Fruit fly (Drosophila melanogaster): ENCODE data around the gene plh.

plh gene

dm6 chr3R:5010153-5010552, 678 bp downstream of the plh start (continued):
- TF ChIP-seq CG6175 (GFP tag; IDR thresholded peaks at IDR 0.05): peak; percentile 69; the same call in 1 of the 3 replicates
- TF ChIP-seq zfh2 (GFP tag; optimal IDR thresholded peaks at IDR 0.05): peak; percentile 30
- TF ChIP-seq CG12236 (GFP tag; optimal IDR thresholded peaks at IDR 0.05): peak; percentile 85
- peak; percentile 84 for TF ChIP-seq CG18619 (GFP tag; optimal IDR thresholded peaks at IDR 0.05)
- peak; percentile 77 for TF ChIP-seq pho (GFP tag; optimal IDR thresholded peaks at IDR 0.05)
- TF ChIP-seq dmrt11E (tag; optimal IDR thresholded peaks at IDR 0.05): peak; percentile 89
- TF ChIP-seq CG9215 (GFP tag; IDR thresholded peaks at IDR 0.05): peak; percentile 71
- peak; percentile 88 for TF ChIP-seq CG12942 (GFP tag; optimal IDR thresholded peaks at IDR 0.05)
- TF ChIP-seq Dad (GFP tag; optimal IDR thresholded peaks at IDR 0.05): peak; percentile 82
- peak; percentile 60 for TF ChIP-seq CG7271 (tag; optimal IDR thresholded peaks at IDR 0.05)
- TF ChIP-seq CG6791 (GFP tag; IDR thresholded peaks at IDR 0.05; ENCODE audit: partially characterized antibody): no peak
- TF ChIP-seq gce (GFP tag; IDR thresholded peaks at IDR 0.05): peak; percentile 88
- TF ChIP-seq CG18764 (GFP tag; optimal IDR thresholded peaks at IDR 0.05): peak; percentile 93
- TF ChIP-seq gem (tag; optimal IDR thresholded peaks at IDR 0.05): peak; percentile 95
- peak; percentile 87 for TF ChIP-seq Fer3 (tag; optimal IDR thresholded peaks at IDR 0.05)
- peak; percentile 84 for TF ChIP-seq B-H1 (GFP tag; IDR thresholded peaks at IDR 0.05)
- TF ChIP-seq ro (GFP tag; IDR thresholded peaks at IDR 0.05): peak; percentile 81; the same call in 1 of the 2 replicates
- TF ChIP-seq CG11504 (tag; optimal IDR thresholded peaks at IDR 0.05): peak; percentile 94
- peak; percentile 84 for TF ChIP-seq Hmr (GFP tag; optimal IDR thresholded peaks at IDR 0.05)
- TF ChIP-seq gt (GFP tag; IDR thresholded peaks at IDR 0.05): peak; percentile 72
- peak; percentile 87 for TF ChIP-seq CG7372 (GFP tag; IDR thresholded peaks at IDR 0.05)
- TF ChIP-seq ac (GFP tag; optimal IDR thresholded peaks at IDR 0.05): no peak
- TF ChIP-seq psq (GFP tag; optimal IDR thresholded peaks at IDR 0.05): peak; percentile 81
- peak; percentile 87 for TF ChIP-seq jing (GFP tag; optimal IDR thresholded peaks at IDR 0.05)
- no peak for TF ChIP-seq CG42726 (GFP tag; IDR thresholded peaks at IDR 0.05; ENCODE audit: partially characterized antibody)
- TF ChIP-seq CG13287 (GFP tag; IDR thresholded peaks at IDR 0.05; ENCODE audit: partially characterized antibody): no peak
- TF ChIP-seq ara (GFP tag; IDR thresholded peaks at IDR 0.05): peak; percentile 95
- TF ChIP-seq CG15269 (tag; optimal IDR thresholded peaks at IDR 0.05): peak; percentile 93
- no peak for TF ChIP-seq Tbp (GFP tag; optimal IDR thresholded peaks at IDR 0.05)
- TF ChIP-seq Mad (GFP tag; optimal IDR thresholded peaks at IDR 0.05): peak; percentile 84
- TF ChIP-seq cato (GFP tag; optimal IDR thresholded peaks at IDR 0.05; ENCODE audit: borderline replicate concordance): peak; percentile 80
- peak; percentile 82 for TF ChIP-seq BtbVII (GFP tag; optimal IDR thresholded peaks at IDR 0.05)
- no peak for TF ChIP-seq ham (GFP tag; IDR thresholded peaks at IDR 0.05)
- TF ChIP-seq CG6765 (GFP tag; optimal IDR thresholded peaks at IDR 0.05): peak; percentile 75

- no peak for TF ChIP-seq CG4820 (GFP tag; optimal IDR thresholded peaks at IDR 0.05)
- TF ChIP-seq Bdp1 (GFP tag; optimal IDR thresholded peaks at IDR 0.05): no peak
- TF ChIP-seq CG7786 (GFP tag; optimal IDR thresholded peaks at IDR 0.05): no peak
- TF ChIP-seq corto (GFP tag; optimal IDR thresholded peaks at IDR 0.05): no peak
- no peak for TF ChIP-seq Hmx (GFP tag; optimal IDR thresholded peaks at IDR 0.05)
- TF ChIP-seq CG8089 (GFP tag; optimal IDR thresholded peaks at IDR 0.05): no peak
- TF ChIP-seq CG6813 (GFP tag; optimal IDR thresholded peaks at IDR 0.05): no peak
- TF ChIP-seq HLHmδ (GFP tag; optimal IDR thresholded peaks at IDR 0.05): no peak
- TF ChIP-seq CG12155 (GFP tag; optimal IDR thresholded peaks at IDR 0.05): no peak
- TF ChIP-seq CG11093 (GFP tag; IDR thresholded peaks at IDR 0.05): no peak
- no peak for TF ChIP-seq h (optimal IDR thresholded peaks at IDR 0.05)
- TF ChIP-seq CG10366 (GFP tag; IDR thresholded peaks at IDR 0.05): no peak
These were observed 10.2 kb downstream of the plh start for dm6 chr3R:5000663-5001062.
